Worm (Caenorhabditis elegans): ENCODE data around the gene R160.12.

R160.12 gene

DNA sequence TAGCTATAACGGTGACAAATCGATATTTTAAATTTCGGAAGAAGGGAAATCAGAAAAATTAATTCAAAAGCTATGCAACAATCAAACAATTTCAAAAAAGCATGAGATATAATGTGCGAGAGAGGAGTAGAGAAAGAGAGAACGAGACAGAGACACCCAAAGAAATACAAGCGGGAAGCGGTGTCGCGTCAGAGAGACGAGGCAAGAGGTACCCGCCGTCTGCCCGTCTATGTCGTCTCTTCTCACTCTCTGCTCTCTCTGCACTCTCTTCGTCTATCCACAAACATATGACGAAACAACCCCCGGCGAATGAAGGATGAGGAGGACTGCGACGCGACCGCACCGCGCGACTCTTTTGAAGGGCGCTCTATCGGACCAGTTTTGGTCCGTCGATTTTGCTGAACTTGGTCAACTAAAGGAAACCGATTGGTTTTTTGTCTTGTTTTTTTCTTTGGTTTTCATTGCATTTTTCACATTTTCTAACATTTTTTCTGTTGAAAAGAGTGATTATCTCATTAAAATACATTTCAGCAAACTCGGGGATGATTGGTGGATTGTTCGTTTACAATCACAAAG, 11.3 kb upstream of the R160.12 start, which contains the start of gene dpy-23:
Gene dpy-23 (plus strand): TSS at position 526 of the 576 bp plus-strand sequence.
- peak; percentile 52 for TF ChIP-seq ztf-7 (tag; optimal IDR thresholded peaks at IDR 0.05)
- peak; percentile 67; the same call in 1 of the 2 replicates for TF ChIP-seq zfp-3 (GFP tag; conservative IDR thresholded peaks at IDR 0.05)
- peak; percentile 97 for TF ChIP-seq mep-1 (tag; optimal IDR thresholded peaks at IDR 0.05)
- no peak for TF ChIP-seq lin-15B (tag; optimal IDR thresholded peaks at IDR 0.05)
- TF ChIP-seq hlh-30 (tag; optimal IDR thresholded peaks at IDR 0.05; ENCODE audit: insufficient read depth) = peak; percentile 97
- peak; percentile 85 for TF ChIP-seq nhr-10 (tag; optimal IDR thresholded peaks at IDR 0.05)
- no peak for TF ChIP-seq lin-29 (GFP tag; IDR thresholded peaks at IDR 0.05)
- no peak for TF ChIP-seq Y5F2A.4 (GFP tag; optimal IDR thresholded peaks at IDR 0.05)
- TF ChIP-seq dmd-9 (GFP tag; IDR thresholded peaks at IDR 0.05) = 0 out of 2 replicates have a peak, but pooled peaks have one; percentile 50
- peak; percentile 82 for TF ChIP-seq madf-9 (GFP tag; conservative IDR thresholded peaks at IDR 0.05)
- peak; percentile 75 for TF ChIP-seq T20F7.1 (GFP tag; optimal IDR thresholded peaks at IDR 0.05)
- peak; percentile 1 to 47 for TF ChIP-seq daf-16 (GFP tag; optimal IDR thresholded peaks at IDR 0.05)
- peak; percentile 73 for TF ChIP-seq daf-16 (tag; optimal IDR thresholded peaks at IDR 0.05)
- peak in 1 of 2 experiments; percentile 80 for TF ChIP-seq hif-1 (tag; optimal IDR thresholded peaks at IDR 0.05)
- TF ChIP-seq hmg-1.1 (GFP tag; IDR thresholded peaks at IDR 0.05) = peak; percentile 93
- no peak for TF ChIP-seq fos-1 (tag; optimal IDR thresholded peaks at IDR 0.05)
- TF ChIP-seq F49E8.2 (tag; optimal IDR thresholded peaks at IDR 0.05; ENCODE audit: borderline replicate concordance) = no peak
- no peak for TF ChIP-seq ama-1 (optimal IDR thresholded peaks at IDR 0.05)
- peak; percentile 27 for TF ChIP-seq zfp-2 (tag; optimal IDR thresholded peaks at IDR 0.05)
- TF ChIP-seq mxl-3 (GFP tag; optimal IDR thresholded peaks at IDR 0.05) = peak; percentile 82
- peak; percentile 60 for TF ChIP-seq lin-38 (GFP tag; IDR thresholded peaks at IDR 0.05)
- peak; percentile 90 for TF ChIP-seq nhr-25 (tag; optimal IDR thresholded peaks at IDR 0.05; ENCODE audit: borderline replicate concordance, insufficient read depth)
- TF ChIP-seq dpl-1 (GFP tag; optimal IDR thresholded peaks at IDR 0.05) = peak; percentile 61
- TF ChIP-seq vab-7 (GFP tag; IDR thresholded peaks at IDR 0.05) = peak; percentile 53; the same call in 1 of the 2 replicates
- TF ChIP-seq duxl-1 (tag; optimal IDR thresholded peaks at IDR 0.05; ENCODE audit: poor library complexity) = peak; percentile 58
- TF ChIP-seq daf-12 (tag; optimal IDR thresholded peaks at IDR 0.05) = no peak
- peak in 1 of 2 experiments; percentile 61 for TF ChIP-seq unc-62 (GFP tag; optimal IDR thresholded peaks at IDR 0.05 in 1 of 2)
- TF ChIP-seq unc-62 (tag; optimal IDR thresholded peaks at IDR 0.05) = no peak
- TF ChIP-seq lim-7 (GFP tag; IDR thresholded peaks at IDR 0.05) = peak; percentile 63
- TF ChIP-seq egl-27 (tag; optimal IDR thresholded peaks at IDR 0.05) = no peak
- peak; percentile 89 for TF ChIP-seq egl-43 (GFP tag; IDR thresholded peaks at IDR 0.05)
- TF ChIP-seq set-16 (GFP tag; IDR thresholded peaks at IDR 0.05) = peak; percentile 89
- peak; percentile 0 for TF ChIP-seq F10B5.3 (tag; optimal IDR thresholded peaks at IDR 0.05)
- peak; percentile 84 for TF ChIP-seq F37D6.2 (tag; optimal IDR thresholded peaks at IDR 0.05)
- no peak for TF ChIP-seq aly-2 (tag; optimal IDR thresholded peaks at IDR 0.05)
- TF ChIP-seq ctbp-1 (GFP tag; IDR thresholded peaks at IDR 0.05) = peak; percentile 94
- peak; percentile 82 for TF ChIP-seq mes-2 (tag; optimal IDR thresholded peaks at IDR 0.05; ENCODE audit: poor library complexity, severe bottlenecking)
- TF ChIP-seq arid-1 (GFP tag; conservative IDR thresholded peaks at IDR 0.05) = peak; percentile 90
- TF ChIP-seq fkh-10 (GFP tag; optimal IDR thresholded peaks at IDR 0.05) = peak; percentile 70
- TF ChIP-seq lsy-2 (tag; optimal IDR thresholded peaks at IDR 0.05) = peak; percentile 80 to 89
- TF ChIP-seq tra-1 (GFP tag; IDR thresholded peaks at IDR 0.05) = peak; percentile 86
- peak; percentile 93 for TF ChIP-seq nhr-28 (tag; optimal IDR thresholded peaks at IDR 0.05)
- TF ChIP-seq daf-8 (GFP tag; IDR thresholded peaks at IDR 0.05) = no peak
- TF ChIP-seq nhr-6 (tag; optimal IDR thresholded peaks at IDR 0.05) = peak; percentile 95
- peak; percentile 99 for TF ChIP-seq aha-1 (tag)
- TF ChIP-seq gei-8 (GFP tag; optimal IDR thresholded peaks at IDR 0.05) = no peak
- peak; percentile 98 for TF ChIP-seq hlh-11 (tag; optimal IDR thresholded peaks at IDR 0.05)
- peak; percentile 91 for TF ChIP-seq lin-13 (GFP tag; optimal IDR thresholded peaks at IDR 0.05)
- TF ChIP-seq rbr-2 (tag; optimal IDR thresholded peaks at IDR 0.05) = peak; percentile 94
- no peak for TF ChIP-seq lir-3 (tag; optimal IDR thresholded peaks at IDR 0.05)
